Worm (Caenorhabditis elegans) whole organism, midembryonic: ENCODE results near the gene cpsf-4.

Experiments used
- T22C8.4 ChIP-seq: fragments of 200-800 bp; sonication (Bioruptor generic); IDR thresholded peaks from 2 replicates; pipeline ENCODE4 v1.3.6; 2022; ENCODE audit warnings: missing genetic modification characterization, missing compliant biosample characterization
- ztf-29 ChIP-seq: fragments of 200-800 bp; sonication (Bioruptor generic); IDR thresholded peaks from 2 replicates; pipeline ENCODE4 v1.3.6; 2022; ENCODE audit warnings: missing genetic modification reagents, missing genetic modification characterization, missing compliant biosample characterization

DNA sequence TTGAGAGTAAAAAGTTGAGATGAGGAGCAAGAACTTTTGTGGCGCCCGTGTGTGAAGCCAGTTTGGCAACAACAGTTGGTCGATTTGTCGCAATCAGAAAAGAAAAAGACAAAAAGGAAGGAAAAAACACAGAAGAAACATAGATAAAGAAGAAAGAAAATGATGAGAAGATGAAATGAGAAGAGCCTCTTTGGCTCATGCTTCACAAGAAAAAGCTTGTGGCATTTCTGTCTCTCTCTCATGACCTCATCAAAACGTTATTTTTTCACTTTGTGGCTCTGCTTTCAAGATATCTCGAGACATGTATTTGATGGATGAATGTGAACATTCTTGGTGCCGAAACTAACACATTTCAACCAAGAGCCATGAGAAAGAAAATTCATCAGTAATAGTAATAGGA lies 19.8 kb upstream of the cpsf-4 start:
- TF ChIP-seq ztf-29 (GFP tag; lab: Robert Waterston, UW) (no peak), T22C8.4 (no peak)
